Fruit fly (Drosophila melanogaster): ENCODE results near the gene TfIIEalpha.

dm6 chr3L:11684522-11684851, 2.6 kb downstream of the TfIIEalpha start:
- TF ChIP-seq cg (GFP tag; optimal IDR thresholded peaks at IDR 0.05) (no peak), chinmo (GFP tag; IDR thresholded peaks at IDR 0.05; ENCODE audit: partially characterized antibody) (0 out of 4 replicates have a peak, but pooled peaks have one; percentile 20), CG15011 (GFP tag; optimal IDR thresholded peaks at IDR 0.05) (no peak), jing (GFP tag; optimal IDR thresholded peaks at IDR 0.05) (no peak), ssp (GFP tag; IDR thresholded peaks at IDR 0.05) (no peak), D (optimal IDR thresholded peaks at IDR 0.05) (no peak), D (GFP tag; optimal IDR thresholded peaks at IDR 0.05) (no peak), pita (GFP tag; optimal IDR thresholded peaks at IDR 0.05) (no peak), CG10209 (GFP tag; optimal IDR thresholded peaks at IDR 0.05) (no peak), CG16813 (GFP tag; IDR thresholded peaks at IDR 0.05; ENCODE audit: partially characterized antibody) (no peak), CG12659 (GFP tag; optimal IDR thresholded peaks at IDR 0.05) (no peak), gfzf (GFP tag; optimal IDR thresholded peaks at IDR 0.05) (no peak), Vsx1 (GFP tag; optimal IDR thresholded peaks at IDR 0.05) (no peak), CG4707 (GFP tag; optimal IDR thresholded peaks at IDR 0.05) (no peak)

All from whole organism, embryonic.